Worm (Caenorhabditis elegans): ENCODE results near the gene mcat-1.
"Not testable (repeated sequence)": the region's sequence is repeated elsewhere in the genome, so short reads cannot be mapped to it uniquely, and the experiment has no call there.

ce11 chrII:98894-99293 lies 7.6 kb upstream of the mcat-1 start, which contains the start of gene C50D2.10:
- not testable (repeated sequence) for TF ChIP-seq him-1, dao-5 (tag; optimal IDR thresholded peaks at IDR 0.05)
